Worm (Caenorhabditis elegans): ENCODE measurements around the gene nlp-79.

Gene nlp-79

DNA sequence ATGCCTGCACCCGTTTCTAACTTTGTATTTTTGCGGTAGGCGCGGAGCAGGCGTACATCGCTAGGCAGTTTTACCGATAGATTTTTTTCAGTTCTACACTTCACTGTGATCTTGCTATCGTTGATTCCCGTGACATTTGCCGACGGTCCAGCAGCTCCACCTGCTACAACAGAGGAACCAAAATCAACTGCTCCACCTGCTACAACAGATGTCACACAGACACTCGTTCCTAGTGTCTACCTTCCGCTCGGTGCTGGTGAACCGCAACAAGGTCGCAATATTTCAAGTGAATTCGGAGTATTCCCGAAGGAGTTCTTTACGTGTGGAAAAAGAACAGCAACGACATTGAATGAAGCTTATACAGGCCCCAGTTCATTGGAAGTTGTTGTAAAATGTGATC, 40.7 kb downstream of the nlp-79 start:
- TF ChIP-seq atf-7 (tag; optimal IDR thresholded peaks at IDR 0.05) = no peak
- no peak for TF ChIP-seq Y53G8AR.9 (GFP tag; conservative IDR thresholded peaks at IDR 0.05)
- TF ChIP-seq ztf-18 (tag; optimal IDR thresholded peaks at IDR 0.05) = no peak
- TF ChIP-seq madf-8 (GFP tag; conservative IDR thresholded peaks at IDR 0.05) = no peak
- TF ChIP-seq fkh-3 (tag; optimal IDR thresholded peaks at IDR 0.05) = no peak
- no peak for TF ChIP-seq F52B5.7 (tag; optimal IDR thresholded peaks at IDR 0.05)
- no peak for TF ChIP-seq D2030.7 (GFP tag; IDR thresholded peaks at IDR 0.05)
- no peak for TF ChIP-seq C06A6.2 (GFP tag; conservative IDR thresholded peaks at IDR 0.05)
- no peak for TF ChIP-seq ccch-3 (GFP tag; optimal IDR thresholded peaks at IDR 0.05)
- no peak for TF ChIP-seq aptf-2 (GFP tag; conservative IDR thresholded peaks at IDR 0.05)
- no peak for TF ChIP-seq repo-1 (tag; optimal IDR thresholded peaks at IDR 0.05)
- no peak for TF ChIP-seq ztf-25 (GFP tag; IDR thresholded peaks at IDR 0.05)
- TF ChIP-seq nhr-80 (tag; optimal IDR thresholded peaks at IDR 0.05) = no peak
- no peak for TF ChIP-seq cebp-2 (GFP tag; IDR thresholded peaks at IDR 0.05)
- TF ChIP-seq K11D2.4 (GFP tag; IDR thresholded peaks at IDR 0.05) = no peak

ce11 chrIV:13193239-13193638, 43.9 kb downstream of the nlp-79 start, which contains the start of gene F58D2.5:
Gene F58D2.5, minus strand, starts transcription at chrIV:13193339.
- no peak for TF ChIP-seq rpc-1 (optimal IDR thresholded peaks at IDR 0.05)
- TF ChIP-seq rpc-1 (tag; optimal IDR thresholded peaks at IDR 0.05) = no peak
- no peak for TF ChIP-seq repo-1 (tag; optimal IDR thresholded peaks at IDR 0.05)
- no peak for TF ChIP-seq xnd-1 (tag; optimal IDR thresholded peaks at IDR 0.05)
- TF ChIP-seq chd-7 (tag; optimal IDR thresholded peaks at IDR 0.05) = no peak
- TF ChIP-seq K11D2.4 (GFP tag; IDR thresholded peaks at IDR 0.05) = no peak
- TF ChIP-seq ztf-25 (GFP tag; IDR thresholded peaks at IDR 0.05) = no peak
- TF ChIP-seq Y67H2A.10 (GFP tag; conservative IDR thresholded peaks at IDR 0.05) = no peak
- TF ChIP-seq nhr-80 (tag; optimal IDR thresholded peaks at IDR 0.05) = no peak

ce11 chrIV:13197282-13197681, 47.9 kb downstream of the nlp-79 start, which contains the start of gene C48D1.1:
Gene C48D1.1, minus strand, starts transcription at chrIV:13197382.
- no peak for TF ChIP-seq sptf-2 (GFP tag; optimal IDR thresholded peaks at IDR 0.05)
- TF ChIP-seq hmg-1.2 (GFP tag; IDR thresholded peaks at IDR 0.05) = no peak
- TF ChIP-seq D2030.7 (GFP tag; IDR thresholded peaks at IDR 0.05) = no peak
- TF ChIP-seq chd-7 (tag; optimal IDR thresholded peaks at IDR 0.05) = no peak
- no peak for TF ChIP-seq ceh-91 (GFP tag; IDR thresholded peaks at IDR 0.05)
- no peak for TF ChIP-seq cebp-2 (GFP tag; IDR thresholded peaks at IDR 0.05)
